Worm (Caenorhabditis elegans) whole organism, L4 larva: ENCODE measurements around the gene ZC13.10.

ENCODE experiments used
- T20F7.1 ChIP-seq: fragments of 200-800 bp; sonication (Bioruptor generic); optimal IDR thresholded peaks from 2 replicates; lab custom pipeline; 2018; ENCODE audit warnings: mild to moderate bottlenecking, missing genetic modification characterization, missing compliant biosample characterization
- arid-1 ChIP-seq: fragments of 200-800 bp; sonication (Bioruptor generic); conservative IDR thresholded peaks from 2 replicates; pipeline ENCODE4 v1.3.6; 2022; ENCODE audit warnings: missing genetic modification reagents, missing genetic modification characterization, missing compliant biosample characterization
- ceh-20 ChIP-seq: fragments of 200-800 bp; sonication (Bioruptor generic); IDR thresholded peaks from 2 replicates; pipeline ENCODE4 v1.3.6; 2022; ENCODE audit warnings: missing genetic modification reagents, missing genetic modification characterization, missing compliant biosample characterization
- ceh-28 ChIP-seq: fragments of 150-350 bp; optimal IDR thresholded peaks from 2 replicates; lab custom pipeline; 2014; ENCODE audit warnings: missing biosample characterization, missing genetic modification reagents, missing genetic modification characterization
- ceh-82 ChIP-seq: sonication (generic microtip); optimal IDR thresholded peaks from 2 replicates; lab custom pipeline; 2017; ENCODE audit warnings: missing biosample characterization, missing genetic modification characterization
- jun-1 ChIP-seq: fragments of 150-350 bp; optimal IDR thresholded peaks from 2 replicates; lab custom pipeline; 2014; ENCODE audit warnings: missing biosample characterization, missing genetic modification reagents, missing genetic modification characterization
- lin-15B ChIP-seq: fragments of 150-350 bp; sonication (generic microtip); optimal IDR thresholded peaks from 3 replicates; lab custom pipeline; 2014; ENCODE audit warnings: missing biosample characterization, missing genetic modification characterization
- lsy-2 ChIP-seq, 2 experiments: fragments of 150-350 bp in 1 of 2; sonication (generic microtip) in 1 of 2; optimal IDR thresholded peaks; 2 replicates each; lab custom pipeline; 2014 to 2017; ENCODE audit warnings: missing biosample characterization in 2 of 2, missing genetic modification characterization in 2 of 2
- madf-9 ChIP-seq: fragments of 200-800 bp; sonication (Bioruptor generic); conservative IDR thresholded peaks from 2 replicates; pipeline ENCODE4 v1.3.6; 2022; ENCODE audit warnings: missing genetic modification reagents, missing genetic modification characterization, missing compliant biosample characterization
- mdt-29 ChIP-seq: fragments of 200-800 bp; sonication (Bioruptor generic); IDR thresholded peaks from 2 replicates; pipeline ENCODE4 v1.3.6; 2022; ENCODE audit warnings: missing genetic modification reagents, missing genetic modification characterization, missing compliant biosample characterization
- mes-2 ChIP-seq: sonication (generic microtip); optimal IDR thresholded peaks from 2 replicates; lab custom pipeline; 2016; ENCODE audit warnings: missing genotype, mild to moderate bottlenecking, missing genetic modification characterization, missing compliant biosample characterization; ENCODE audit not compliant: poor library complexity, severe bottlenecking
- mxl-3 ChIP-seq: fragments of 200-800 bp; sonication (Bioruptor generic); optimal IDR thresholded peaks from 2 replicates; lab custom pipeline; 2018; ENCODE audit warnings: mild to moderate bottlenecking, missing genetic modification characterization, missing compliant biosample characterization
- nhr-76 ChIP-seq: fragments of 150-350 bp; optimal IDR thresholded peaks from 2 replicates; lab custom pipeline; 2014; ENCODE audit warnings: missing biosample characterization, missing genetic modification characterization
- unc-130 ChIP-seq: sonication (generic microtip); optimal IDR thresholded peaks from 2 replicates; lab custom pipeline; 2016; ENCODE audit warnings: missing genetic modification reagents, missing genetic modification characterization, missing compliant biosample characterization

- no peak for TF ChIP-seq T20F7.1 (GFP tag; lab: Kevin White, UChicago)
- TF ChIP-seq lin-15B (tag; lab: Kevin White, UChicago): no peak
- no peak for TF ChIP-seq lsy-2 (tag; optimal IDR thresholded peaks at IDR 0.05; lab: Kevin White, UChicago)
- TF ChIP-seq ceh-20 (GFP tag; lab: Robert Waterston, UW): no peak
- TF ChIP-seq nhr-76 (tag; lab: Kevin White, UChicago): no peak
- TF ChIP-seq jun-1 (tag; lab: Kevin White, UChicago): no peak
- no peak for TF ChIP-seq mxl-3 (GFP tag; lab: Kevin White, UChicago)
- no peak for TF ChIP-seq madf-9 (GFP tag; lab: Robert Waterston, UW)
- TF ChIP-seq ceh-28: no peak
- TF ChIP-seq mes-2 (tag; lab: Kevin White, UChicago): no peak
- no peak for TF ChIP-seq mdt-29
- no peak for TF ChIP-seq unc-130 (GFP tag; lab: Kevin White, UChicago)
- no peak for TF ChIP-seq arid-1 (GFP tag; lab: Robert Waterston, UW)
- TF ChIP-seq ceh-82: no peak
Observed at ce11 chrX:863478-863877, 38.9 kb downstream of the ZC13.10 start, which contains the start of gene cdo-1.
